Worm (Caenorhabditis elegans): ENCODE data around the gene Y54F10BM.6.

DNA sequence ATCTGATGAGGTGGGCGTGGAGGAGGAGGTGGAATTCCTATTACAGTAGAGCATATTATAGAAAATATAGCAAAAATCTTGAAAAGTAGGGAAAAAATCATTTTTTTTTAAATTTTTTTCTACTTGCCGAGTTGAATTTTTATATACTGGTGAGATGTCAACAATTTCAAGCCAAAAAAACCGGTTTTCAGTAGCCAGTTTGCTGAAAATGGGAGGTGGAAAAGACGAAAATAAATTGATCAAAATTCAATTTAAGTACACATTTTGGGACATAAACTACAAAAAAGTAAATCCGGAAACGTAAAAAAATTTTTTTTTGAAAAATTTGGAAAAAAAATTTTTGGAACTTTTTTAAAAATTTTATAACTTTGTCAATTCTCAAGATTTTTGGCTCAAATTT lies 16.4 kb downstream of the Y54F10BM.6 start, which contains the start of gene Y54F10BM.23:
- TF ChIP-seq ceh-83 (GFP tag; optimal IDR thresholded peaks at IDR 0.05) (no peak), ham-2 (GFP tag; optimal IDR thresholded peaks at IDR 0.05) (no peak), zip-8 (tag; optimal IDR thresholded peaks at IDR 0.05) (no peak), sem-2 (GFP tag; optimal IDR thresholded peaks at IDR 0.05) (no peak), cnd-1 (tag; optimal IDR thresholded peaks at IDR 0.05) (no peak), tbx-8 (GFP tag; optimal IDR thresholded peaks at IDR 0.05) (no peak)

All from whole organism, mixed stage, embryonic.